Fruit fly (Drosophila melanogaster) whole organism, embryonic: ENCODE results near the gene Hand.
A peak's percentile ranks its signal among the peaks of the same experiment; 100 is the strongest.

ENCODE experiments used
- B-H2 ChIP-seq: fragments of 200-800 bp; sonication (Bioruptor generic); optimal IDR thresholded peaks from 2 replicates; lab custom pipeline; 2018; ENCODE audit warnings: missing biosample characterization, mild to moderate bottlenecking, missing genetic modification characterization
- BEAF-32 ChIP-seq: fragments of 200-800 bp; sonication (Bioruptor generic); optimal IDR thresholded peaks from 3 replicates; lab custom pipeline; 2017; ENCODE audit warnings: missing biosample characterization, missing genetic modification characterization, mild to moderate bottlenecking, moderate library complexity, missing genetic modification reagents
- CG10267 ChIP-seq: fragments of 200-800 bp; sonication (Bioruptor generic); optimal IDR thresholded peaks from 2 replicates; lab custom pipeline; 2018; ENCODE audit warnings: missing biosample characterization, mild to moderate bottlenecking, missing genetic modification characterization, moderate library complexity
- CG10366 ChIP-seq: fragments of 200-800 bp; sonication (Bioruptor generic); IDR thresholded peaks from 2 replicates; pipeline ENCODE4 v1.3.6; 2022; ENCODE audit warnings: missing biosample characterization, missing genetic modification characterization
- CG11723 ChIP-seq: fragments of 200-800 bp; sonication (Bioruptor generic); optimal IDR thresholded peaks from 2 replicates; lab custom pipeline; 2017; ENCODE audit warnings: missing biosample characterization, mild to moderate bottlenecking, missing genetic modification characterization
- CG12659 ChIP-seq: fragments of 200-800 bp; sonication (Bioruptor generic); optimal IDR thresholded peaks from 3 replicates; lab custom pipeline; 2017; ENCODE audit warnings: mild to moderate bottlenecking, missing biosample characterization, missing genetic modification reagents, missing genetic modification characterization
- CG13287 ChIP-seq: fragments of 200-800 bp; sonication (Bioruptor generic); IDR thresholded peaks from 2 replicates; pipeline ENCODE4 v1.3.6; 2022; ENCODE audit warnings: missing biosample characterization, missing genetic modification characterization; ENCODE audit not compliant: partially characterized antibody
- CG13296 ChIP-seq: fragments of 200-800 bp; sonication (Bioruptor generic); optimal IDR thresholded peaks from 3 replicates; lab custom pipeline; 2018; ENCODE audit warnings: missing biosample characterization, mild to moderate bottlenecking, missing genetic modification characterization
- CG14050 ChIP-seq: fragments of 200-800 bp; sonication (Bioruptor generic); IDR thresholded peaks from 3 replicates; pipeline ENCODE4 v1.3.6; 2022; ENCODE audit warnings: missing biosample characterization, missing genetic modification characterization
- CG17612 ChIP-seq: fragments of 200-800 bp; sonication (Bioruptor generic); IDR thresholded peaks from 2 replicates; pipeline ENCODE4 v1.3.6; 2022; ENCODE audit warnings: missing biosample characterization, missing genetic modification characterization
- CG1792 ChIP-seq: fragments of 200-800 bp; sonication (Bioruptor generic); optimal IDR thresholded peaks from 2 replicates; lab custom pipeline; 2016; ENCODE audit warnings: missing biosample characterization, missing genetic modification characterization
- CG18476 ChIP-seq: fragments of 200-800 bp; sonication (Bioruptor generic); optimal IDR thresholded peaks from 2 replicates; lab custom pipeline; 2016; ENCODE audit warnings: missing biosample characterization, mild to moderate bottlenecking, missing genetic modification characterization
- CG2875 ChIP-seq: fragments of 200-800 bp; sonication (Bioruptor generic); optimal IDR thresholded peaks from 2 replicates; lab custom pipeline; 2017; ENCODE audit warnings: missing biosample characterization, mild to moderate bottlenecking, missing genetic modification characterization, missing genetic modification reagents
- CG30020 ChIP-seq: fragments of 200-800 bp; optimal IDR thresholded peaks from 2 replicates; lab custom pipeline; 2019; ENCODE audit warnings: missing biosample characterization, mild to moderate bottlenecking, missing genetic modification characterization, moderate library complexity
- CG4617 ChIP-seq: fragments of 200-800 bp; sonication (Bioruptor generic); optimal IDR thresholded peaks from 3 replicates; lab custom pipeline; 2016; ENCODE audit warnings: missing biosample characterization, missing genetic modification characterization, borderline replicate concordance
- CG4707 ChIP-seq: fragments of 200-800 bp; sonication (Bioruptor generic); optimal IDR thresholded peaks from 2 replicates; lab custom pipeline; 2018; ENCODE audit warnings: missing biosample characterization, mild to moderate bottlenecking, missing genetic modification characterization, moderate library complexity
- CG6791 ChIP-seq: fragments of 200-800 bp; sonication (Bioruptor generic); IDR thresholded peaks from 3 replicates; pipeline ENCODE4 v1.3.6; 2022; ENCODE audit warnings: missing biosample characterization, missing genetic modification characterization; ENCODE audit not compliant: partially characterized antibody
- CG8290 ChIP-seq, 3 experiments: fragments of 200-800 bp; sonication (Bioruptor generic); optimal IDR thresholded peaks; 2 replicates each; lab custom pipeline; 2016 to 2019; ENCODE audit warnings: missing biosample characterization in 3 of 3, missing genetic modification characterization in 3 of 3, mild to moderate bottlenecking in 2 of 3, moderate library complexity in 1 of 3
- CG9215 ChIP-seq: fragments of 200-800 bp; sonication (Bioruptor generic); IDR thresholded peaks from 2 replicates; pipeline ENCODE4 v1.3.6; 2022; ENCODE audit warnings: missing biosample characterization, missing genetic modification characterization
- CG9797 ChIP-seq: fragments of 200-800 bp; sonication (Bioruptor generic); optimal IDR thresholded peaks from 3 replicates; lab custom pipeline; 2018; ENCODE audit warnings: missing biosample characterization, mild to moderate bottlenecking, missing genetic modification characterization
- Dll ChIP-seq: fragments of 200-800 bp; sonication (Bioruptor generic); IDR thresholded peaks from 4 replicates; pipeline ENCODE4 v1.3.6; 2022; ENCODE audit warnings: missing biosample characterization, missing genetic modification characterization; ENCODE audit not compliant: partially characterized antibody
- Dp ChIP-seq: fragments of 200-800 bp; sonication (Bioruptor generic); optimal IDR thresholded peaks from 2 replicates; lab custom pipeline; 2018; ENCODE audit warnings: missing biosample characterization, mild to moderate bottlenecking, missing genetic modification characterization, moderate library complexity
- ERR ChIP-seq: fragments of 200-800 bp; sonication (Bioruptor generic); optimal IDR thresholded peaks from 2 replicates; lab custom pipeline; 2016; ENCODE audit warnings: missing biosample characterization, missing genetic modification characterization
- Elba2 ChIP-seq: fragments of 200-800 bp; sonication (Bioruptor generic); optimal IDR thresholded peaks from 3 replicates; lab custom pipeline; 2016; ENCODE audit warnings: missing biosample characterization, missing genetic modification characterization
- Ets65A ChIP-seq: fragments of 200-800 bp; sonication (Bioruptor generic); peaks from one replicate; lab custom pipeline; 2016; ENCODE audit warnings: missing biosample characterization, missing genetic modification characterization
- Fer1 ChIP-seq: fragments of 200-800 bp; sonication (Bioruptor generic); optimal IDR thresholded peaks from 2 replicates; lab custom pipeline; 2017; ENCODE audit warnings: missing biosample characterization, mild to moderate bottlenecking, missing genetic modification characterization
- MBD-R2 ChIP-seq: fragments of 200-800 bp; sonication (Bioruptor generic); IDR thresholded peaks from 2 replicates; pipeline ENCODE4 v1.3.6; 2022; ENCODE audit warnings: missing biosample characterization, missing genetic modification characterization
- MESR4 ChIP-seq: fragments of 200-800 bp; sonication (Bioruptor generic); optimal IDR thresholded peaks from 2 replicates; lab custom pipeline; 2018; ENCODE audit warnings: missing biosample characterization, mild to moderate bottlenecking, missing genetic modification characterization, moderate library complexity
- Pdp1 ChIP-seq, 2 experiments: fragments of 200-800 bp; sonication (Bioruptor generic); optimal IDR thresholded peaks; 3 replicates each; lab custom pipeline; 2016; ENCODE audit warnings: missing biosample characterization in 2 of 2, missing genetic modification characterization in 2 of 2, mild to moderate bottlenecking in 1 of 2, moderate library complexity in 1 of 2
- Scr ChIP-seq: fragments of 200-800 bp; sonication (Bioruptor generic); IDR thresholded peaks from 2 replicates; pipeline ENCODE4 v1.3.6; 2022; ENCODE audit warnings: missing biosample characterization, missing genetic modification characterization; ENCODE audit not compliant: partially characterized antibody
- bigmax ChIP-seq: fragments of 200-800 bp; sonication (Bioruptor generic); optimal IDR thresholded peaks from 2 replicates; lab custom pipeline; 2018; ENCODE audit warnings: missing biosample characterization, mild to moderate bottlenecking, missing genetic modification characterization
- btn ChIP-seq: fragments of 200-800 bp; sonication (Bioruptor generic); optimal IDR thresholded peaks from 2 replicates; lab custom pipeline; 2016; ENCODE audit warnings: missing biosample characterization, missing genetic modification characterization
- chif ChIP-seq, 2 experiments: fragments of 200-800 bp; sonication (Bioruptor generic); optimal IDR thresholded peaks; 3 replicates each; lab custom pipeline; 2016; ENCODE audit warnings: missing biosample characterization in 2 of 2, missing genetic modification characterization in 2 of 2
- cwo ChIP-seq: fragments of 200-800 bp; sonication (Bioruptor generic); optimal IDR thresholded peaks from 3 replicates; lab custom pipeline; 2017; ENCODE audit warnings: missing biosample characterization, missing genetic modification characterization, mild to moderate bottlenecking, moderate library complexity, missing genetic modification reagents
- danr ChIP-seq: fragments of 200-800 bp; sonication (Bioruptor generic); IDR thresholded peaks from 2 replicates; pipeline ENCODE4 v1.3.6; 2022; ENCODE audit warnings: missing biosample characterization, missing genetic modification characterization
- dimm ChIP-seq: fragments of 200-800 bp; sonication (Bioruptor generic); IDR thresholded peaks from 2 replicates; pipeline ENCODE4 v1.3.6; 2022; ENCODE audit warnings: missing biosample characterization, missing genetic modification characterization
- maf-S ChIP-seq: fragments of 200-800 bp; sonication (Bioruptor generic); optimal IDR thresholded peaks from 2 replicates; lab custom pipeline; 2016; ENCODE audit warnings: missing biosample characterization, missing genetic modification characterization
- pfk ChIP-seq: fragments of 200-800 bp; sonication (Bioruptor generic); optimal IDR thresholded peaks from 2 replicates; lab custom pipeline; 2018; ENCODE audit warnings: missing biosample characterization, mild to moderate bottlenecking, missing genetic modification characterization, moderate library complexity
- pzg ChIP-seq: fragments of 200-800 bp; sonication (Bioruptor generic); optimal IDR thresholded peaks from 3 replicates; lab custom pipeline; 2018; ENCODE audit warnings: missing biosample characterization, mild to moderate bottlenecking, missing genetic modification characterization, moderate library complexity
- ro ChIP-seq: fragments of 200-800 bp; sonication (Bioruptor generic); IDR thresholded peaks from 2 replicates; pipeline ENCODE4 v1.3.6; 2022; ENCODE audit warnings: missing biosample characterization, missing genetic modification characterization
- so ChIP-seq: fragments of 200-800 bp; sonication (Bioruptor generic); IDR thresholded peaks from 3 replicates; pipeline ENCODE4 v1.3.6; 2022; ENCODE audit warnings: missing biosample characterization, missing genetic modification characterization
- stwl ChIP-seq: fragments of 200-800 bp; sonication (Bioruptor generic); optimal IDR thresholded peaks from 3 replicates; lab custom pipeline; 2018; ENCODE audit warnings: missing biosample characterization, mild to moderate bottlenecking, missing genetic modification characterization, moderate library complexity
- sug ChIP-seq: fragments of 200-800 bp; optimal IDR thresholded peaks from 2 replicates; lab custom pipeline; 2019; ENCODE audit warnings: missing biosample characterization, mild to moderate bottlenecking, missing genetic modification characterization, moderate library complexity
- tio ChIP-seq: fragments of 200-800 bp; sonication (Bioruptor generic); optimal IDR thresholded peaks from 2 replicates; lab custom pipeline; 2017; ENCODE audit warnings: missing biosample characterization, missing genetic modification characterization, inconsistent platforms
- unc-4 ChIP-seq: fragments of 200-800 bp; sonication (Bioruptor generic); IDR thresholded peaks from 2 replicates; pipeline ENCODE4 v1.3.6; 2022; ENCODE audit warnings: missing biosample characterization, missing genetic modification characterization; ENCODE audit not compliant: partially characterized antibody
- wek ChIP-seq: fragments of 200-800 bp; sonication (Bioruptor generic); optimal IDR thresholded peaks from 3 replicates; lab custom pipeline; 2018; ENCODE audit warnings: missing biosample characterization, mild to moderate bottlenecking, missing genetic modification characterization, moderate library complexity

Gene Hand

dm6 chr2L:10314327-10315210 is 19.4 kb upstream of the Hand start, which contains the start of the genes Usp14 and CG4972 (continued):
- TF ChIP-seq CG1792 (GFP tag; lab: Kevin White, UChicago) (no peak), cwo (GFP tag; lab: Kevin White, UChicago) (no peak), Ets65A (GFP tag; lab: Kevin White, UChicago) (peak; percentile 25), CG18476 (GFP tag; lab: Kevin White, UChicago) (no peak), CG11723 (peak; percentile 80), dimm (GFP tag; lab: Robert Waterston, UW) (no peak), so (GFP tag; lab: Robert Waterston, UW) (no peak), Scr (GFP tag; lab: Robert Waterston, UW) (peak; percentile 54; the same call in 1 of the 2 replicates), tio (peak; percentile 11), chif (GFP tag; optimal IDR thresholded peaks at IDR 0.05; lab: Kevin White, UChicago) (no peak), B-H2 (GFP tag; lab: Kevin White, UChicago) (no peak), CG10366 (no peak), ERR (no peak), CG9215 (GFP tag; lab: Robert Waterston, UW) (no peak), CG10267 (tag; lab: Kevin White, UChicago) (peak; percentile 16), CG14050 (no peak)
- TF ChIP-seq, all 482 proteins: peak for 75

DNA sequence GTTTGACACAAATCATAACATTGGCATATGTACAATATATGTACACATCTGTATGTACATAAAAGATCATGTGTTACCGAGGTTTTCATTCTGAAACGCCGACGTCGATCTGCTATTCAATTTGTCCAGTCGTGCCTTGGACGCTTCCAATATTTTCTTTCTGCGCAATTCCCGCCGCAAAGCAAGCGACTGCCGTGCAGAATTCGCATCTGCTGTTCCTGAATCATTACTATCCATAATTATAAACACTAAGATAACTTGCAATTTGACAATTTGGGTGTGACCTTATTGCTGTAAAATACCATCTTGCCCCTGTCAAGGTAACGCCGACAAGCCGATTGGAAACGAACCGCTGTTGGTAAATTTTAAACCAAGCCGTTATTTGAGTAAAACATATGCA is 16.6 kb upstream of the Hand start:
- peak; percentile 97 for TF ChIP-seq CG30020 (tag; lab: Kevin White, UChicago)
- TF ChIP-seq sug (tag; lab: Kevin White, UChicago), result peak; percentile 12
- peak; percentile 83 for TF ChIP-seq MESR4 (GFP tag; lab: Kevin White, UChicago)
- TF ChIP-seq CG8290 (GFP tag; optimal IDR thresholded peaks at IDR 0.05; lab: Kevin White, UChicago), result no peak
- peak in 1 of 2 experiments; percentile 4 for TF ChIP-seq CG8290 (tag; optimal IDR thresholded peaks at IDR 0.05; lab: Kevin White, UChicago)
- peak; percentile 7 for TF ChIP-seq bigmax (GFP tag; lab: Kevin White, UChicago)
- no peak for TF ChIP-seq Fer1 (GFP tag; lab: Kevin White, UChicago)
- TF ChIP-seq Dll (GFP tag; lab: Robert Waterston, UW), result peak; percentile 42; the same call in 1 of the 4 replicates
- TF ChIP-seq Dp (GFP tag; lab: Kevin White, UChicago), result peak; percentile 41
- TF ChIP-seq Elba2 (GFP tag; lab: Kevin White, UChicago), result peak; percentile 27
- TF ChIP-seq wek (GFP tag; lab: Kevin White, UChicago), result peak; percentile 10
- TF ChIP-seq CG12659 (GFP tag; lab: Kevin White, UChicago), result peak; percentile 62
- no peak for TF ChIP-seq CG2875 (GFP tag; lab: Kevin White, UChicago)
- peak; percentile 63 for TF ChIP-seq stwl
- peak; percentile 69 for TF ChIP-seq pzg
- TF ChIP-seq Pdp1 (GFP tag; optimal IDR thresholded peaks at IDR 0.05; lab: Kevin White, UChicago), result peak in 1 of 2 experiments; percentile 23
- TF ChIP-seq CG4617 (GFP tag; lab: Kevin White, UChicago), result peak; percentile 76
- peak; percentile 42; the same call in 1 of the 2 replicates for TF ChIP-seq CG13287
- TF ChIP-seq danr, result no peak
- TF ChIP-seq btn, result no peak
- no peak for TF ChIP-seq CG17612 (GFP tag; lab: Robert Waterston, UW)
- peak; percentile 52 for TF ChIP-seq BEAF-32 (GFP tag; lab: Kevin White, UChicago)
- TF ChIP-seq ro (GFP tag; lab: Robert Waterston, UW), result no peak
- TF ChIP-seq unc-4, result peak; percentile 38; the same call in 1 of the 2 replicates
- TF ChIP-seq maf-S (GFP tag; lab: Kevin White, UChicago), result no peak
- TF ChIP-seq pfk (GFP tag; lab: Kevin White, UChicago), result peak; percentile 95
- peak; percentile 2 for TF ChIP-seq CG13296 (GFP tag; lab: Kevin White, UChicago)
- 0 out of 3 replicates have a peak, but pooled peaks have one; percentile 36 for TF ChIP-seq CG6791 (GFP tag; lab: Robert Waterston, UW)
- peak; percentile 69 for TF ChIP-seq CG9797 (GFP tag; lab: Kevin White, UChicago)
- no peak for TF ChIP-seq CG4707 (GFP tag; lab: Kevin White, UChicago)
- peak; percentile 65 for TF ChIP-seq MBD-R2 (GFP tag; lab: Robert Waterston, UW)
